Fruit fly (Drosophila melanogaster) whole organism: Measurements from ENCODE around the gene CG11350.

Experiments used
- Dll ChIP-seq: fragments of >200 bp; optimal IDR thresholded peaks from 2 replicates; lab custom pipeline; 2017
- psq ChIP-seq: fragments of >200 bp; optimal IDR thresholded peaks from 2 replicates; lab custom pipeline; 2017

- TF ChIP-seq psq (lab: Kevin White, UChicago): no peak
- no peak for TF ChIP-seq Dll (lab: Kevin White, UChicago)
These were observed 18.8 kb upstream of the CG11350 start, which contains the start of gene CG15024 for dm6 chr3L:4463773-4464301.
